Worm (Caenorhabditis elegans) whole organism, young adult: ENCODE data around the gene Y60A9.1.

ENCODE experiments used
- F49E8.2 ChIP-seq: sonication (generic microtip); optimal IDR thresholded peaks from 3 replicates; lab custom pipeline; 2017; ENCODE audit warnings: missing genetic modification characterization, mild to moderate bottlenecking, missing compliant biosample characterization, antibody characterized with exemption, moderate library complexity; ENCODE audit not compliant: insufficient read depth
- ZK185.1 ChIP-seq: sonication (generic microtip); optimal IDR thresholded peaks from 2 replicates; lab custom pipeline; 2016; ENCODE audit warnings: mild to moderate bottlenecking, missing genetic modification characterization, missing compliant biosample characterization; ENCODE audit not compliant: poor library complexity, severe bottlenecking
- gei-17 ChIP-seq: fragments of 200-800 bp; sonication (Bioruptor generic); optimal IDR thresholded peaks from 2 replicates; lab custom pipeline; 2018; ENCODE audit warnings: mild to moderate bottlenecking, missing genetic modification characterization, missing compliant biosample characterization
- hmg-1.2 ChIP-seq: fragments of 200-800 bp; sonication (Bioruptor generic); IDR thresholded peaks from 2 replicates; pipeline ENCODE4 v1.3.6; 2022; ENCODE audit warnings: missing genetic modification reagents, missing genetic modification characterization, missing compliant biosample characterization
- mcd-1 ChIP-seq: fragments of 200-800 bp; sonication (Bioruptor generic); IDR thresholded peaks from 2 replicates; pipeline ENCODE4 v1.3.6; 2022; ENCODE audit warnings: missing genetic modification reagents, missing genetic modification characterization, missing compliant biosample characterization
- ztf-18 ChIP-seq: sonication (generic microtip); optimal IDR thresholded peaks from 2 replicates; lab custom pipeline; 2016; ENCODE audit warnings: missing genotype, mild to moderate bottlenecking, missing genetic modification characterization, missing compliant biosample characterization

DNA sequence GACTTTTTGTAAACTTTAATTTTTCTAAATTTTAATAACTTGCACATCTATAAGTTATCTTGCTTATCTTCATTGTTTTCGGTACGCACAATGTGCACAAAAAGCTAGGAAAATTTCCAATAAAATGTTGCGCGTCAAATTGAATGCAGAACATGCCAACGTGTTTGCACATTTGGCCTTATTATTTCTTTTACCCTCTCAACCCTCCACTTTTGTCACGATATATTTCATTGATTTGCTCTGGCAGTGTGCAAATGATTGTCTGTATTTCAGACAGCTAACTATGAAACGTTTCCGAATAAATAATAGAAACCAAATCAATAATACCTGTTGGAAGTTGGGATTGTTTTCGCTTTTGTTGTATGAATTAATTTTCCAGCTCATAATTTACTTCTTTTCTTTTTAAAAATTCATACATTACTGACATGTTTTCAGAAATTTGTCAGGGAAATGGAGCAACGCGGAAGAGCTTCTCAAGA lies 45.4 kb downstream of the Y60A9.1 start, which contains the start of gene wdr-5.2:
- no peak for TF ChIP-seq F49E8.2 (tag; lab: Kevin White, UChicago)
- no peak for TF ChIP-seq ztf-18 (tag; lab: Kevin White, UChicago)
- TF ChIP-seq mcd-1 (GFP tag; lab: Robert Waterston, UW) = no peak
- TF ChIP-seq hmg-1.2 (GFP tag; lab: Robert Waterston, UW) = no peak
- TF ChIP-seq gei-17 (GFP tag; lab: Kevin White, UChicago) = no peak
- no peak for TF ChIP-seq ZK185.1 (tag; lab: Kevin White, UChicago)
